Fruit fly (Drosophila melanogaster) whole organism, prepupa: ENCODE data around the gene X11L.

Source experiments
- CG10631 ChIP-seq: fragments of 200-800 bp; sonication (Bioruptor generic); optimal IDR thresholded peaks from 2 replicates; lab custom pipeline; 2016; ENCODE audit warnings: missing biosample characterization, missing genetic modification characterization
- CG15336 ChIP-seq: fragments of 200-800 bp; sonication (Bioruptor generic); IDR thresholded peaks from 2 replicates; pipeline ENCODE4 v1.3.6; 2022; ENCODE audit warnings: missing biosample characterization, missing genetic modification characterization
- CG1621 ChIP-seq: fragments of 200-800 bp; sonication (Bioruptor generic); optimal IDR thresholded peaks from 3 replicates; lab custom pipeline; 2018; ENCODE audit warnings: missing biosample characterization, mild to moderate bottlenecking, missing genetic modification characterization
- CG16779 ChIP-seq: fragments of 200-800 bp; sonication (Bioruptor generic); optimal IDR thresholded peaks from 3 replicates; lab custom pipeline; 2017; ENCODE audit warnings: missing biosample characterization, mild to moderate bottlenecking, missing genetic modification characterization
- CG3032 ChIP-seq: fragments of 200-800 bp; optimal IDR thresholded peaks from 2 replicates; lab custom pipeline; 2019; ENCODE audit warnings: missing biosample characterization, mild to moderate bottlenecking, missing genetic modification characterization, moderate library complexity
- CG31627 ChIP-seq: fragments of 200-800 bp; sonication (Bioruptor generic); optimal IDR thresholded peaks from 3 replicates; lab custom pipeline; 2016; ENCODE audit warnings: missing biosample characterization, missing genetic modification characterization
- CG32006 ChIP-seq: fragments of 200-800 bp; sonication (Bioruptor generic); optimal IDR thresholded peaks from 3 replicates; lab custom pipeline; 2017; ENCODE audit warnings: missing biosample characterization, mild to moderate bottlenecking, missing genetic modification characterization
- CG4318 ChIP-seq: fragments of 200-800 bp; sonication (Bioruptor generic); optimal IDR thresholded peaks from 3 replicates; lab custom pipeline; 2017; ENCODE audit warnings: missing biosample characterization, mild to moderate bottlenecking, missing genetic modification characterization
- CG6163 ChIP-seq: fragments of 200-800 bp; sonication (Bioruptor generic); IDR thresholded peaks from 3 replicates; pipeline ENCODE4 v1.3.6; 2022; ENCODE audit warnings: missing biosample characterization, missing genetic modification characterization
- CG6792 ChIP-seq: fragments of 200-800 bp; sonication (Bioruptor generic); optimal IDR thresholded peaks from 3 replicates; lab custom pipeline; 2016; ENCODE audit warnings: missing biosample characterization, missing genetic modification characterization
- CG6808 ChIP-seq: fragments of 200-800 bp; sonication (Bioruptor generic); optimal IDR thresholded peaks from 3 replicates; lab custom pipeline; 2017; ENCODE audit warnings: missing biosample characterization, missing genetic modification characterization, mild to moderate bottlenecking, moderate library complexity, missing genetic modification reagents
- CG8119 ChIP-seq: fragments of 200-800 bp; sonication (Bioruptor generic); IDR thresholded peaks from 3 replicates; pipeline ENCODE4 v1.3.6; 2022; ENCODE audit warnings: missing biosample characterization, missing genetic modification characterization
- CG8632 ChIP-seq: fragments of 200-800 bp; sonication (Bioruptor generic); optimal IDR thresholded peaks from 3 replicates; lab custom pipeline; 2016; ENCODE audit warnings: missing biosample characterization, missing genetic modification characterization
- CG9139 ChIP-seq: fragments of 200-800 bp; sonication (Bioruptor generic); optimal IDR thresholded peaks from 3 replicates; lab custom pipeline; 2017; ENCODE audit warnings: missing biosample characterization, mild to moderate bottlenecking, missing genetic modification characterization
- Eip75B ChIP-seq: fragments of 200-800 bp; sonication (Bioruptor generic); optimal IDR thresholded peaks from 3 replicates; lab custom pipeline; 2016; ENCODE audit warnings: missing biosample characterization, missing genetic modification characterization
- Eip78C ChIP-seq: fragments of 200-800 bp; sonication (Bioruptor generic); peaks from one replicate; lab custom pipeline; 2016; ENCODE audit warnings: missing biosample characterization, missing genetic modification characterization
- Eip93F ChIP-seq: fragments of 200-800 bp; sonication (Bioruptor generic); optimal IDR thresholded peaks from 2 replicates; lab custom pipeline; 2016; ENCODE audit warnings: missing biosample characterization, mild to moderate bottlenecking, missing genetic modification characterization
- Ets21C ChIP-seq: fragments of 200-800 bp; sonication (Bioruptor generic); optimal IDR thresholded peaks from 3 replicates; lab custom pipeline; 2016; ENCODE audit warnings: missing biosample characterization, missing genetic modification characterization
- Hr39 ChIP-seq: fragments of 200-800 bp; sonication (Bioruptor generic); optimal IDR thresholded peaks from 2 replicates; lab custom pipeline; 2016; ENCODE audit warnings: missing biosample characterization, missing genetic modification characterization
- Hr4 ChIP-seq: fragments of 200-800 bp; sonication (Bioruptor generic); optimal IDR thresholded peaks from 3 replicates; lab custom pipeline; 2016; ENCODE audit warnings: missing biosample characterization, missing genetic modification characterization
- Smox ChIP-seq: fragments of 200-800 bp; sonication (Bioruptor generic); optimal IDR thresholded peaks from 3 replicates; lab custom pipeline; 2016; ENCODE audit warnings: missing biosample characterization, missing genetic modification characterization
- Sox102F ChIP-seq: fragments of 200-800 bp; sonication (Bioruptor generic); optimal IDR thresholded peaks from 2 replicates; lab custom pipeline; 2016; ENCODE audit warnings: missing biosample characterization, mild to moderate bottlenecking, missing genetic modification characterization
- Sox14 ChIP-seq: fragments of 200-800 bp; sonication (Bioruptor generic); optimal IDR thresholded peaks from 3 replicates; lab custom pipeline; 2016; ENCODE audit warnings: missing biosample characterization, missing genetic modification characterization
- Sox15 ChIP-seq: fragments of 200-800 bp; sonication (Bioruptor generic); optimal IDR thresholded peaks from 3 replicates; lab custom pipeline; 2016; ENCODE audit warnings: missing biosample characterization, missing genetic modification characterization
- acj6 ChIP-seq: fragments of 200-800 bp; sonication (Bioruptor generic); optimal IDR thresholded peaks from 3 replicates; lab custom pipeline; 2016; ENCODE audit warnings: missing biosample characterization, missing genetic modification characterization
- cyc ChIP-seq: fragments of 200-800 bp; sonication (Bioruptor generic); optimal IDR thresholded peaks from 3 replicates; lab custom pipeline; 2016; ENCODE audit warnings: missing biosample characterization, missing genetic modification characterization
- dsx ChIP-seq: fragments of 200-800 bp; optimal IDR thresholded peaks from 3 replicates; lab custom pipeline; 2019; ENCODE audit warnings: missing biosample characterization, mild to moderate bottlenecking, missing genetic modification characterization, moderate library complexity; ENCODE audit not compliant: poor library complexity, severe bottlenecking
- eg ChIP-seq: fragments of 200-800 bp; sonication (Bioruptor generic); IDR thresholded peaks from 3 replicates; pipeline ENCODE4 v1.3.6; 2022; ENCODE audit warnings: missing biosample characterization, missing genetic modification characterization
- esn ChIP-seq: fragments of 200-800 bp; sonication (Bioruptor generic); optimal IDR thresholded peaks from 2 replicates; lab custom pipeline; 2016; ENCODE audit warnings: missing biosample characterization, mild to moderate bottlenecking, missing genetic modification characterization, moderate library complexity
- fd85E ChIP-seq: fragments of 200-800 bp; sonication (Bioruptor generic); optimal IDR thresholded peaks from 3 replicates; lab custom pipeline; 2016; ENCODE audit warnings: missing biosample characterization, missing genetic modification characterization
- fkh ChIP-seq: fragments of 200-800 bp; sonication (Bioruptor generic); optimal IDR thresholded peaks from 3 replicates; lab custom pipeline; 2017; ENCODE audit warnings: missing biosample characterization, mild to moderate bottlenecking, missing genetic modification characterization, moderate library complexity
- net ChIP-seq: fragments of 200-800 bp; sonication (Bioruptor generic); optimal IDR thresholded peaks from 3 replicates; lab custom pipeline; 2016; ENCODE audit warnings: missing biosample characterization, missing genetic modification characterization
- salr ChIP-seq, 2 experiments: fragments of 200-800 bp; sonication (Bioruptor generic); optimal IDR thresholded peaks; 3 replicates each; lab custom pipeline; 2016 to 2018; ENCODE audit warnings: missing biosample characterization in 2 of 2, missing genetic modification characterization in 2 of 2, mild to moderate bottlenecking in 1 of 2
- spab ChIP-seq: fragments of 200-800 bp; sonication (Bioruptor generic); optimal IDR thresholded peaks from 2 replicates; lab custom pipeline; 2017; ENCODE audit warnings: missing biosample characterization, mild to moderate bottlenecking, missing genetic modification characterization, missing genetic modification reagents
- svp ChIP-seq: fragments of 200-800 bp; sonication (Bioruptor generic); peaks from one replicate; lab custom pipeline; 2016; ENCODE audit warnings: missing biosample characterization, missing genetic modification characterization
- topi ChIP-seq: fragments of 200-800 bp; sonication (Bioruptor generic); optimal IDR thresholded peaks from 3 replicates; lab custom pipeline; 2016; ENCODE audit warnings: missing biosample characterization, missing genetic modification characterization
- vri ChIP-seq: fragments of 200-800 bp; sonication (Bioruptor generic); optimal IDR thresholded peaks from 3 replicates; lab custom pipeline; 2016; ENCODE audit warnings: missing biosample characterization, mild to moderate bottlenecking, missing genetic modification characterization

X11L gene

DNA sequence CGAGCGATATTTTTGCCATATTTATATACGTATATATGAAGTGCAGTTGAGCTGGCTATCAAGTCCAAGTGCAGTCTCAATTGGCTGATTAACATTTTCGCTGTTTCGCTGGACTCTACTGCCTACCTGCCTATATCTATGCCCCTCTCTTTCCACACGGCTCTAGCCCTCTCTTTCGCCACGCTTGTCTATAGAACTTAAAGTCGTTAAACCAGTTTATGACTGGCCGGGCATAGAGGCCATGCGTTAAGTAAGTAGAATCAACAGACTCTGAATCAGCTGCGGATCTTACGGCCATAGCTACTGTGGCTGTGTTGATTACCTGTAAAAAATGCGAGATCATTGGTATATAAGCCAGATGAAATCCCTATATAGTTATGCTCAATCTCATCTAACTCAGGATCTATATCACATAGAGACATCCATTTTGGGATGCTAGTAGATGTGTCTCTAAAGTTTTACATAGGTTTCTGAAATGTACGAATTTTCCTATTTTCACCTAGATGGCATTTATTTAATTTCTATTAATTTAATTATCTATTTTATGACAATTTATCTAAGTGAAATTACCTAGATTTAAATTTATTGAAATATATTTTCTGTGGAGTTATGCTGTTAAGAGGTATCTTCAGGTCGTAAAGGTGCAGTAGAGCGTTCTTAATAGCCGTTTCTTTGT, 17.7 kb upstream of the X11L start (continued):
- TF ChIP-seq CG10631 (GFP tag; lab: Kevin White, UChicago) (peak; percentile 58), esn (GFP tag; lab: Kevin White, UChicago) (peak; percentile 42), CG9139 (GFP tag; lab: Kevin White, UChicago) (no peak), fkh (peak; percentile 57), CG31627 (GFP tag; lab: Kevin White, UChicago) (no peak), spab (peak; percentile 43), acj6 (GFP tag; lab: Kevin White, UChicago) (peak; percentile 56), CG6808 (GFP tag; lab: Kevin White, UChicago) (peak; percentile 43), Sox15 (GFP tag; lab: Kevin White, UChicago) (peak; percentile 18), CG8632 (GFP tag; lab: Kevin White, UChicago) (peak; percentile 54), CG15336 (GFP tag; lab: Robert Waterston, UW) (no peak), CG3032 (tag; lab: Kevin White, UChicago) (peak; percentile 32), svp (peak; percentile 73), CG16779 (tag; lab: Kevin White, UChicago) (no peak), CG4318 (GFP tag; lab: Kevin White, UChicago) (peak; percentile 2), CG32006 (GFP tag; lab: Kevin White, UChicago) (peak; percentile 61), topi (no peak), vri (peak; percentile 38), Eip75B (GFP tag; lab: Kevin White, UChicago) (peak; percentile 17), Smox (GFP tag; lab: Kevin White, UChicago) (peak; percentile 8), salr (GFP tag; optimal IDR thresholded peaks at IDR 0.05; lab: Kevin White, UChicago) (peak in 1 of 2 experiments; percentile 50), CG6792 (GFP tag; lab: Kevin White, UChicago) (peak; percentile 43)

dm6 chrX:17582650-17583049, 16.8 kb upstream of the X11L start:
- no peak for TF ChIP-seq net
- TF ChIP-seq Eip78C (GFP tag; lab: Kevin White, UChicago): peak; percentile 41
- TF ChIP-seq fkh: peak; percentile 63
- TF ChIP-seq cyc (GFP tag; lab: Kevin White, UChicago): no peak

- TF ChIP-seq CG31627 (GFP tag; lab: Kevin White, UChicago) (no peak), CG10631 (GFP tag; lab: Kevin White, UChicago) (no peak), esn (GFP tag; lab: Kevin White, UChicago) (no peak), Eip78C (GFP tag; lab: Kevin White, UChicago) (no peak), Hr39 (GFP tag; lab: Kevin White, UChicago) (no peak), CG4318 (GFP tag; lab: Kevin White, UChicago) (no peak), Ets21C (GFP tag; lab: Kevin White, UChicago) (no peak), CG1621 (tag; lab: Kevin White, UChicago) (no peak), dsx (GFP tag; lab: Kevin White, UChicago) (no peak), CG6792 (GFP tag; lab: Kevin White, UChicago) (no peak), fd85E (GFP tag; lab: Kevin White, UChicago) (no peak), Sox102F (GFP tag; lab: Kevin White, UChicago) (no peak)
Measured at dm6 chrX:17583706-17584105, 15.7 kb upstream of the X11L start.

DNA sequence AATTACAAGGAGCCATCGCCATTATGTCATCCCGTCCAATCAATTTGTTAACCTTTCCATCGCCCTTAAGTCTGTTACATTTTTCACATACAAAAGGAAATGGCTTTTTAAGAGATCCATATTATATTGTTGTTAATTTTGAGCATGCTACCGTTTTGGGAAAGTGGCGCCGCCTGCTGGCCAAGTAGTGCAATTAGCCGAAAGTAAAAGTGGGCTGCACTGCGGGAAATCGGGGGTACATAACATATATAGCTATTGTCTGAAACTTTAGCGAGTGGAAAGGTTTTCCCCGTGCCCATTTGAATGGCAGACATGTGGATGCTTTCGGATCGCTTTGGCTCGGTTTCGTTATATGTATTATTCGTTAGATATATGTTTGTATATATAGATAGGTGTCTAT, 13.5 kb upstream of the X11L start:
- TF ChIP-seq cyc (GFP tag; lab: Kevin White, UChicago) (no peak), Sox14 (GFP tag; lab: Kevin White, UChicago) (no peak), CG8119 (GFP tag; lab: Robert Waterston, UW) (no peak), Eip75B (GFP tag; lab: Kevin White, UChicago) (no peak), CG15336 (GFP tag; lab: Robert Waterston, UW) (no peak), eg (no peak), Hr4 (no peak), Eip93F (GFP tag; lab: Kevin White, UChicago) (no peak), CG6808 (GFP tag; lab: Kevin White, UChicago) (no peak), CG6163 (GFP tag; lab: Robert Waterston, UW) (no peak), net (no peak), Ets21C (GFP tag; lab: Kevin White, UChicago) (no peak)
